Worm (Caenorhabditis elegans) whole organism, late embryonic: ENCODE data around the gene clec-25.

Experiments
- dve-1 ChIP-seq: sonication (generic microtip); optimal IDR thresholded peaks from 2 replicates; lab custom pipeline; 2017; ENCODE audit warnings: antibody characterized with exemption, mild to moderate bottlenecking, missing genetic modification characterization, missing compliant biosample characterization
- fkh-6 ChIP-seq: sonication (generic microtip); optimal IDR thresholded peaks from 2 replicates; lab custom pipeline; 2016; ENCODE audit warnings: missing genetic modification characterization, missing compliant biosample characterization
- sox-2 ChIP-seq: fragments of 200-800 bp; sonication (Bioruptor generic); IDR thresholded peaks from 2 replicates; pipeline ENCODE4 v1.3.6; 2022; ENCODE audit warnings: missing genetic modification reagents, missing genetic modification characterization, missing compliant biosample characterization

- no peak for TF ChIP-seq sox-2 (GFP tag; lab: Robert Waterston, UW)
- TF ChIP-seq fkh-6 (tag; lab: Kevin White, UChicago) = no peak
- no peak for TF ChIP-seq dve-1 (tag; lab: Kevin White, UChicago)
Measured at ce11 chrV:16802572-16802971, 40.5 kb upstream of the clec-25 start, which contains the start of gene cand-1.
